Fruit fly (Drosophila melanogaster) S2 (cell line): Measurements from ENCODE around the gene RpL3.

Experiments
- CG8478 ChIP-seq: fragments of >200 bp; optimal IDR thresholded peaks from 2 replicates; lab custom pipeline; 2018
- CTCF ChIP-seq, 2 experiments: fragments of >200 bp; optimal IDR thresholded peaks; 2 replicates each; lab custom pipeline; 2018

DNA sequence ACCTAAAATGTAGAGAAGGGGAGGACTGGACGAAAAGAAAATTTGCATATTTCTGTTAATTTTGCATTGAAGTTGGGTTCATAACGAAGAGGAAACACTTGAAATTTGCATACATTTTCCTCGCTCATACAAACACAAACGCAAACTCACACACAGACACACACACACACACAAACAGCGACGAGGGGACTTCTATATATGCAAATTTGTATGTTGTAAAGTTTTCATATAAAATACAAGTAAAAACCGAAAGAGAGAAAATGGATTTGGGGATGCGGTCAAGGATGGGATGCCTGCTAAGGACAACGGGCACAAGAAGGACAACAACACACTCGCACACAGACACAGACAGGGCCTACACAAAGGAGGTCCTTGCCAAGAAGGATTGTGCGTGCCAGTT lies 35.8 kb downstream of the RpL3 start:
- TF ChIP-seq CTCF (optimal IDR thresholded peaks at IDR 0.05; lab: Kevin White, UChicago) (no peak), CG8478 (lab: Kevin White, UChicago) (no peak)
